Worm (Caenorhabditis elegans): ENCODE data around the gene sym-1.

The sym-1 gene

DNA sequence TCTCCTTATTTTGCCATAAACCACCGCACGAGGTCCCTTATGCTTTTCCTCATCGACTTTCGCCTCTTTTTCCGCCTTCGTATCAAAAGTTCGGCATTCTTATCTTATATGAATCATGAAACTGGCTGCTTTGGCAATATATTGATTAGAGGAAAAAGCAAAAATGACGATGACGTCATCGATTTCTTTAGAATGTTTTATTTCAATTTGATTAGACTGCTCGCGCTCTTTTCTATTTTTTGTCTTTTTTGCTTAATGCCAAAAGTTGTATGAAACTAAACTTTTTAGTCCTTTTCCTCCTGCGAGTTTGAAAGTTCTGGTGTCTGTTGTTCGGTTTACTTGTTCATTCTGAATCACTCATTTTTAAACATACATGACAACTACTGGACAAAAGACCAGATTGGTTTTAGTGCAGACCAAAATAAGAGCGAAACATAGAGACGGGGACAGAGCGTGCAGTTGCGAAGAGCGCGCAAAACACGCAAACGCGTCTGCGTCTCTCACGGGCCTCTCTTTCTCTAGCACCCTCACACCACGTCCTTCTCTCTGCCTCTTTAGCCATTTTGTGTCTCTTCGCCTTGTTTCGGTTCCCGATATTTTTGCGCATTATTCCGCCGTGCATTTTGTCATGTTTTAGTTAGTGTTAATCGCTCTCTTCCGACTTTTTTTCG, 28.8 kb downstream of the sym-1 start (continued):
- no peak for TF ChIP-seq C34B4.2 (tag; optimal IDR thresholded peaks at IDR 0.05)
- no peak for TF ChIP-seq F16B12.6 (tag; optimal IDR thresholded peaks at IDR 0.05)
- peak; percentile 83 for TF ChIP-seq snu-23 (GFP tag; optimal IDR thresholded peaks at IDR 0.05)
- TF ChIP-seq ceh-8 (GFP tag; optimal IDR thresholded peaks at IDR 0.05): peak; percentile 17
- TF ChIP-seq hlh-17 (GFP tag; optimal IDR thresholded peaks at IDR 0.05; ENCODE audit: borderline replicate concordance): no peak
- no peak for TF ChIP-seq ceh-90 (tag; optimal IDR thresholded peaks at IDR 0.05)
- TF ChIP-seq fos-1 (tag; optimal IDR thresholded peaks at IDR 0.05): no peak
- no peak for TF ChIP-seq hpl-2 (GFP tag; optimal IDR thresholded peaks at IDR 0.05)
- TF ChIP-seq alr-1 (tag; optimal IDR thresholded peaks at IDR 0.05; ENCODE audit: borderline replicate concordance): no peak
- peak; percentile 76 for TF ChIP-seq nhr-85 (tag)
- TF ChIP-seq unc-86 (tag; optimal IDR thresholded peaks at IDR 0.05): peak; percentile 46
- no peak for TF ChIP-seq sptf-1 (tag; optimal IDR thresholded peaks at IDR 0.05)
- no peak for TF ChIP-seq nhr-77 (tag; optimal IDR thresholded peaks at IDR 0.05)

ce11 chrX:14611074-14611473, 29.7 kb downstream of the sym-1 start, which contains the start of gene rbc-1:
rbc-1 (plus strand) TSS chrX:14611374.
- TF ChIP-seq hlh-4 (tag; optimal IDR thresholded peaks at IDR 0.05) (no peak), lir-3 (tag; optimal IDR thresholded peaks at IDR 0.05; ENCODE audit: poor library complexity) (no peak), nhr-20 (tag; optimal IDR thresholded peaks at IDR 0.05) (no peak), aly-2 (tag; optimal IDR thresholded peaks at IDR 0.05) (no peak), unc-62 (GFP tag; optimal IDR thresholded peaks at IDR 0.05) (no peak), ceh-8 (GFP tag; optimal IDR thresholded peaks at IDR 0.05) (no peak), fkh-4 (tag; optimal IDR thresholded peaks at IDR 0.05; ENCODE audit: borderline replicate concordance) (no peak), isw-1 (GFP tag; IDR thresholded peaks at IDR 0.05) (no peak), zag-1 (tag; optimal IDR thresholded peaks at IDR 0.05) (no peak), F16B12.6 (tag; optimal IDR thresholded peaks at IDR 0.05) (no peak), mdl-1 (tag; optimal IDR thresholded peaks at IDR 0.05) (no peak), sptf-1 (tag; optimal IDR thresholded peaks at IDR 0.05) (no peak), pqm-1 (tag; optimal IDR thresholded peaks at IDR 0.05) (no peak), nhr-47 (tag; optimal IDR thresholded peaks at IDR 0.05) (no peak), elt-3 (tag; optimal IDR thresholded peaks at IDR 0.05) (no peak), unc-86 (tag; optimal IDR thresholded peaks at IDR 0.05) (no peak)

DNA sequence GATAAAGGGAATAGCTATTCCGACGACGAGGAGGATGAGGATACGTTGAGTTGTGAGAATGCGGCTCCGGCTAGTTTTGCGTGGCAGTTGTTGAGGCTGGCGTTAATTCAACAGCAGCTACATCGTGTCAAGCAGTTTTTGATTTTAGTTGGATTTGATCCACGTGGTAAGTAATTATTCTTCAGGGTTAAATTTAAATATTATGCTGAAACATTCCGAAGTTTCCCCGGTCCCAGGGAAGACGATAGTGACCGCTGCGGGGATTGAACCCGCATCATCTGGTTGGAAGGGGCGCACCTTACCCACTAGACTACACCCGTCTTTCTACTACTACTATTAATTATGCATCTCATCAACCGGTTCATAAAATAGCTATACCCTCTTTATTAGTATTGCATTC, 39.8 kb downstream of the sym-1 start:
- TF ChIP-seq C16A3.4 (tag; optimal IDR thresholded peaks at IDR 0.05) (no peak), blmp-1 (tag; optimal IDR thresholded peaks at IDR 0.05) (no peak), hlh-17 (GFP tag; optimal IDR thresholded peaks at IDR 0.05; ENCODE audit: borderline replicate concordance) (no peak), vab-15 (tag; optimal IDR thresholded peaks at IDR 0.05) (no peak), unc-130 (tag; optimal IDR thresholded peaks at IDR 0.05) (no peak), ceh-82 (tag; optimal IDR thresholded peaks at IDR 0.05) (no peak), aha-1 (tag; optimal IDR thresholded peaks at IDR 0.05) (no peak)

DNA sequence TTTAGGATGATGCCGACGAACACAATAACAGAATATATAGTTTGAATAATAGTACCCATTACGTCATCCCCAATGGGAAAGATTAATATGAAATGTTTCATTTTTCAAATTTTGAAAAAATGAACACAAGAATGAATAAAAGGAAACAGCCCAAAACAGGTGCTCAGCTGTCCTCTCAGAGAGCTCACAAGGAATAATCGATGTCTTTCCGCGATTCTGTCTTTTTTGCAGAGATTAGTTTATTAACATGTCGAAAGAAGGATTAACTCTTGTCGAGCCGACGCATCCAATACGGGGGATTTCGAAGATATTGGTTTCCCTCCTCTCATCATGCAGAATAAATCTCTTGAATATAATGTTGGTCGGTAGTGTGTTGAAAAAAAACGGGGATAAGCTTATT, 47.4 kb downstream of the sym-1 start, which contains the start of gene F54E4.2:
Gene F54E4.2 (minus strand): TSS at position 101 of the 400 bp plus-strand sequence.
- TF ChIP-seq dsc-1 (tag; optimal IDR thresholded peaks at IDR 0.05): peak; percentile 55
- no peak for TF ChIP-seq isw-1 (GFP tag; IDR thresholded peaks at IDR 0.05)

DNA sequence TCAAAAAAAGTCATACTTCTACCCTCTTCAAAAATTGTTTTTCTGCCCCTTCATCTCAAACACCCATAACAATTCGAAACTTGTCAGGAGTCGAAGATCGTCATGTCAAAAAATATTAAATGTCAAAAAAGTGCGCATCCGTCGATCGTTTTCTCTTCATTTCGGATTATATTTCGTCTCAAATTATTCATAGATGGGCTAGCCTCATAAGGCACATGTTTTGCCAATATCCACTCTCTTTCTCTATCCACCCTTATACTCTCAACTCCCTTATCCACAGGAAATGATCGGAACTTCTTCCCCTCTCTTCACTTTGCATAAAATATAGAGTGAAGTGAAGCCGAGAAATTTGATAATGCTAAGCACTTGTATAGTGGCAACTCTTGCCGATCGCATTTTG, 52.3 kb downstream of the sym-1 start:
- TF ChIP-seq lin-14 (GFP tag; optimal IDR thresholded peaks at IDR 0.05): peak; percentile 38
- TF ChIP-seq efl-1 (optimal IDR thresholded peaks at IDR 0.05): no peak
- TF ChIP-seq efl-1 (GFP tag; optimal IDR thresholded peaks at IDR 0.05 in 1 of 2): peak in 1 of 2 experiments; percentile 20
- TF ChIP-seq vab-15 (tag; optimal IDR thresholded peaks at IDR 0.05): no peak
- peak; percentile 1 for TF ChIP-seq fkh-8 (tag; optimal IDR thresholded peaks at IDR 0.05)
